Fruit fly (Drosophila melanogaster): ENCODE data around the gene t-Grip91.
A peak's percentile ranks its signal among the peaks of the same experiment; 100 is the strongest.

The t-Grip91 gene

dm6 chr2L:15750523-15751258 lies 33.2 kb upstream of the t-Grip91 start, which contains the start of gene ND-B17 (continued):
- TF ChIP-seq dimm (GFP tag; IDR thresholded peaks at IDR 0.05) = no peak
- peak; percentile 20 for TF ChIP-seq Dip3 (GFP tag; optimal IDR thresholded peaks at IDR 0.05)
- peak; percentile 82 for TF ChIP-seq slbo (GFP tag; IDR thresholded peaks at IDR 0.05)
- no peak for TF ChIP-seq crol (GFP tag; IDR thresholded peaks at IDR 0.05)
- TF ChIP-seq Asciz (GFP tag; optimal IDR thresholded peaks at IDR 0.05) = no peak
- no peak for TF ChIP-seq Nf-YA (GFP tag; IDR thresholded peaks at IDR 0.05)
- peak; percentile 76 for TF ChIP-seq pzg (GFP tag; optimal IDR thresholded peaks at IDR 0.05)
- no peak for TF ChIP-seq zf30C (GFP tag; optimal IDR thresholded peaks at IDR 0.05)
- TF ChIP-seq CG8089 (GFP tag; optimal IDR thresholded peaks at IDR 0.05) = peak; percentile 39
- no peak for TF ChIP-seq gt (GFP tag; IDR thresholded peaks at IDR 0.05)
- peak; percentile 93 for TF ChIP-seq sens (GFP tag)
- TF ChIP-seq Ssrp (tag; optimal IDR thresholded peaks at IDR 0.05) = no peak
- TF ChIP-seq amos (GFP tag; IDR thresholded peaks at IDR 0.05; ENCODE audit: partially characterized antibody) = 0 out of 2 replicates have a peak, but pooled peaks have one; percentile 10
- no peak for TF ChIP-seq CG5180 (GFP tag; optimal IDR thresholded peaks at IDR 0.05)
- TF ChIP-seq ind (GFP tag; optimal IDR thresholded peaks at IDR 0.05) = peak; percentile 5
- no peak for TF ChIP-seq ase (GFP tag; IDR thresholded peaks at IDR 0.05)
- no peak for TF ChIP-seq Hr78 (GFP tag; optimal IDR thresholded peaks at IDR 0.05)
- TF ChIP-seq dmrt99B (tag; optimal IDR thresholded peaks at IDR 0.05) = no peak
- TF ChIP-seq CG12942 (GFP tag; optimal IDR thresholded peaks at IDR 0.05) = peak; percentile 55
- 0 out of 2 replicates have a peak, but pooled peaks have one; percentile 25 for TF ChIP-seq ap (GFP tag; IDR thresholded peaks at IDR 0.05)
- TF ChIP-seq CG7556 (GFP tag; optimal IDR thresholded peaks at IDR 0.05) = no peak
- no peak for TF ChIP-seq kni (GFP tag; optimal IDR thresholded peaks at IDR 0.05)
- 0 out of 2 replicates have a peak, but pooled peaks have one; percentile 24 for TF ChIP-seq Awh (GFP tag; IDR thresholded peaks at IDR 0.05)
- no peak for TF ChIP-seq sc (optimal IDR thresholded peaks at IDR 0.05)
- TF ChIP-seq sc (GFP tag; optimal IDR thresholded peaks at IDR 0.05) = no peak
- no peak for TF ChIP-seq Optix (GFP tag; IDR thresholded peaks at IDR 0.05)
- TF ChIP-seq CG12659 (GFP tag; optimal IDR thresholded peaks at IDR 0.05) = peak; percentile 36
- no peak for TF ChIP-seq abd-A (tag; optimal IDR thresholded peaks at IDR 0.05)
- TF ChIP-seq D19A (tag; optimal IDR thresholded peaks at IDR 0.05) = no peak
- TF ChIP-seq chif (GFP tag; optimal IDR thresholded peaks at IDR 0.05) = peak in 1 of 2 experiments; percentile 59
- peak; percentile 54 for TF ChIP-seq tx (GFP tag; optimal IDR thresholded peaks at IDR 0.05)
- no peak for TF ChIP-seq seq (GFP tag; IDR thresholded peaks at IDR 0.05)
- TF ChIP-seq CG2199 (GFP tag; IDR thresholded peaks at IDR 0.05) = 0 out of 3 replicates have a peak, but pooled peaks have one; percentile 66
- no peak for TF ChIP-seq CG16779 (GFP tag; IDR thresholded peaks at IDR 0.05)
- no peak for TF ChIP-seq Max (GFP tag; optimal IDR thresholded peaks at IDR 0.05)
- TF ChIP-seq ERR (GFP tag; optimal IDR thresholded peaks at IDR 0.05) = no peak
- TF ChIP-seq CG7271 (tag; optimal IDR thresholded peaks at IDR 0.05) = no peak
- no peak for TF ChIP-seq Fer2 (tag; optimal IDR thresholded peaks at IDR 0.05)
- no peak for TF ChIP-seq knrl (GFP tag; IDR thresholded peaks at IDR 0.05; ENCODE audit: partially characterized antibody)
- TF ChIP-seq row (GFP tag; IDR thresholded peaks at IDR 0.05) = peak; percentile 94
- no peak for TF ChIP-seq nerfin-2 (GFP tag; IDR thresholded peaks at IDR 0.05; ENCODE audit: partially characterized antibody)
- no peak for TF ChIP-seq CG10147 (GFP tag; optimal IDR thresholded peaks at IDR 0.05)
- no peak for TF ChIP-seq CG8388 (GFP tag; optimal IDR thresholded peaks at IDR 0.05)
- no peak for TF ChIP-seq Nf-YB (GFP tag; optimal IDR thresholded peaks at IDR 0.05)
- peak; percentile 35 for TF ChIP-seq stwl (tag; optimal IDR thresholded peaks at IDR 0.05)
- no peak for TF ChIP-seq odd (GFP tag; optimal IDR thresholded peaks at IDR 0.05)
- TF ChIP-seq az2 (GFP tag; optimal IDR thresholded peaks at IDR 0.05) = peak; percentile 37
- TF ChIP-seq CG11504 (tag; optimal IDR thresholded peaks at IDR 0.05) = no peak
- no peak for TF ChIP-seq Jarid2 (GFP tag; optimal IDR thresholded peaks at IDR 0.05)
